Fruit fly (Drosophila melanogaster): ENCODE data around the gene cutlet.
A peak's percentile ranks its signal among the peaks of the same experiment; 100 is the strongest.

cutlet gene

dm6 chr2L:3657349-3658142, 54.0 kb downstream of the cutlet start (continued):
- TF ChIP-seq MTF-1 (GFP tag; optimal IDR thresholded peaks at IDR 0.05; ENCODE audit: borderline replicate concordance), result peak; percentile 26
- TF ChIP-seq Lpt (GFP tag; optimal IDR thresholded peaks at IDR 0.05), result no peak
- peak; percentile 23 for TF ChIP-seq CG1602 (GFP tag; optimal IDR thresholded peaks at IDR 0.05)
- peak; percentile 34; the same call in 1 of the 3 replicates for TF ChIP-seq croc (GFP tag; conservative IDR thresholded peaks at IDR 0.05)
- peak; percentile 46; the same call in 2 of the 3 replicates for TF ChIP-seq zfh1 (GFP tag; IDR thresholded peaks at IDR 0.05)
- peak; percentile 59 for TF ChIP-seq CG16863 (GFP tag; optimal IDR thresholded peaks at IDR 0.05)
- no peak for TF ChIP-seq CG1529 (GFP tag; optimal IDR thresholded peaks at IDR 0.05)
- TF ChIP-seq pita (GFP tag; optimal IDR thresholded peaks at IDR 0.05), result peak; percentile 66
- peak; percentile 51 for TF ChIP-seq CG9817 (tag; optimal IDR thresholded peaks at IDR 0.05)
- peak; percentile 49 for TF ChIP-seq CG30403 (GFP tag; optimal IDR thresholded peaks at IDR 0.05)
- peak; percentile 11 for TF ChIP-seq run (tag; optimal IDR thresholded peaks at IDR 0.05)
- TF ChIP-seq CG2116 (GFP tag; optimal IDR thresholded peaks at IDR 0.05), result no peak
- peak; percentile 66 for TF ChIP-seq CG1647 (GFP tag; optimal IDR thresholded peaks at IDR 0.05)
- TF ChIP-seq CG12299 (tag; optimal IDR thresholded peaks at IDR 0.05), result no peak
- peak; percentile 44; the same call in 1 of the 2 replicates for TF ChIP-seq CG3847 (GFP tag; IDR thresholded peaks at IDR 0.05)
- peak; percentile 69 for TF ChIP-seq stwl (tag; optimal IDR thresholded peaks at IDR 0.05)
- TF ChIP-seq fd96Cb (tag; optimal IDR thresholded peaks at IDR 0.05), result no peak
- TF ChIP-seq CG33557 (GFP tag; optimal IDR thresholded peaks at IDR 0.05), result no peak
- TF ChIP-seq Sry-δ (GFP tag; optimal IDR thresholded peaks at IDR 0.05), result peak; percentile 50
- TF ChIP-seq maf-S (GFP tag; optimal IDR thresholded peaks at IDR 0.05), result no peak
- TF ChIP-seq btn (GFP tag; optimal IDR thresholded peaks at IDR 0.05), result no peak
- no peak for TF ChIP-seq sim (GFP tag; IDR thresholded peaks at IDR 0.05)
- TF ChIP-seq ewg (GFP tag; optimal IDR thresholded peaks at IDR 0.05), result peak; percentile 42
- TF ChIP-seq CkIIα-i1 (GFP tag; IDR thresholded peaks at IDR 0.05), result no peak
- no peak for TF ChIP-seq CG34224 (GFP tag; IDR thresholded peaks at IDR 0.05; ENCODE audit: partially characterized antibody)
- TF ChIP-seq Oaz (GFP tag; IDR thresholded peaks at IDR 0.05), result no peak
- TF ChIP-seq CG11696 (GFP tag; IDR thresholded peaks at IDR 0.05), result no peak
- peak; percentile 36; the same call in 1 of the 2 replicates for TF ChIP-seq ssp (GFP tag; IDR thresholded peaks at IDR 0.05)
- peak; percentile 40 for TF ChIP-seq dmrt99B (tag; optimal IDR thresholded peaks at IDR 0.05)
- no peak for TF ChIP-seq ac (GFP tag; optimal IDR thresholded peaks at IDR 0.05)
- TF ChIP-seq sisA (GFP tag; IDR thresholded peaks at IDR 0.05), result peak; percentile 57
- no peak for TF ChIP-seq eyg (GFP tag; optimal IDR thresholded peaks at IDR 0.05)
- peak; percentile 47 for TF ChIP-seq CG15601 (tag; optimal IDR thresholded peaks at IDR 0.05)
- TF ChIP-seq CG3726 (GFP tag; IDR thresholded peaks at IDR 0.05), result no peak
- TF ChIP-seq gcm (GFP tag; optimal IDR thresholded peaks at IDR 0.05), result no peak
- no peak for TF ChIP-seq Lim3 (GFP tag; IDR thresholded peaks at IDR 0.05)
- TF ChIP-seq CG11723 (GFP tag; optimal IDR thresholded peaks at IDR 0.05), result no peak
- TF ChIP-seq CG16813 (GFP tag; IDR thresholded peaks at IDR 0.05; ENCODE audit: partially characterized antibody), result peak; percentile 62
- TF ChIP-seq CG17186 (GFP tag; optimal IDR thresholded peaks at IDR 0.05), result no peak
- no peak for TF ChIP-seq pfk (GFP tag; optimal IDR thresholded peaks at IDR 0.05)
- no peak for TF ChIP-seq CG11398 (GFP tag; optimal IDR thresholded peaks at IDR 0.05)
- TF ChIP-seq CG12942 (GFP tag; optimal IDR thresholded peaks at IDR 0.05), result peak; percentile 31
- no peak for TF ChIP-seq CG14860 (GFP tag; IDR thresholded peaks at IDR 0.05; ENCODE audit: partially characterized antibody)
- no peak for TF ChIP-seq CG3407 (GFP tag; optimal IDR thresholded peaks at IDR 0.05)
- TF ChIP-seq CG8478 (optimal IDR thresholded peaks at IDR 0.05), result no peak
- no peak for TF ChIP-seq D19B (GFP tag; optimal IDR thresholded peaks at IDR 0.05)
- peak; percentile 71 for TF ChIP-seq CG2712 (tag; optimal IDR thresholded peaks at IDR 0.05)
- no peak for TF ChIP-seq rib (GFP tag; IDR thresholded peaks at IDR 0.05)
- TF ChIP-seq CG31365 (tag; optimal IDR thresholded peaks at IDR 0.05), result peak; percentile 55
- TF ChIP-seq fd102C (GFP tag; optimal IDR thresholded peaks at IDR 0.05), result peak; percentile 30

All from whole organism, embryonic.